Worm (Caenorhabditis elegans) whole organism, young adult: ENCODE data around the gene W09D10.4.

Experiments used
- B0035.1 ChIP-seq: sonication (generic microtip); optimal IDR thresholded peaks from 2 replicates; lab custom pipeline; 2016; ENCODE audit warnings: missing genetic modification characterization, mild to moderate bottlenecking, missing compliant biosample characterization, missing genotype, missing genetic modification reagents
- B0261.1 ChIP-seq: sonication (generic microtip); optimal IDR thresholded peaks from 2 replicates; lab custom pipeline; 2016; ENCODE audit warnings: mild to moderate bottlenecking, missing genetic modification characterization, moderate library complexity, missing compliant biosample characterization
- C06A6.2 ChIP-seq: fragments of 200-800 bp; sonication (Bioruptor generic); conservative IDR thresholded peaks from 2 replicates; pipeline ENCODE4 v1.3.6; 2022; ENCODE audit warnings: missing genetic modification characterization, missing compliant biosample characterization
- C17E4.6 ChIP-seq: fragments of 200-800 bp; sonication (Bioruptor generic); IDR thresholded peaks from 2 replicates; pipeline ENCODE4 v1.3.6; 2022; ENCODE audit warnings: missing genetic modification reagents, missing genetic modification characterization, missing compliant biosample characterization
- F49E8.2 ChIP-seq: sonication (generic microtip); optimal IDR thresholded peaks from 3 replicates; lab custom pipeline; 2017; ENCODE audit warnings: missing genetic modification characterization, mild to moderate bottlenecking, missing compliant biosample characterization, antibody characterized with exemption, moderate library complexity; ENCODE audit not compliant: insufficient read depth
- F57A8.1 ChIP-seq: fragments of 200-800 bp; sonication (Bioruptor generic); optimal IDR thresholded peaks from 2 replicates; lab custom pipeline; 2018; ENCODE audit warnings: mild to moderate bottlenecking, missing genetic modification characterization, moderate library complexity, missing compliant biosample characterization
- K11D2.4 ChIP-seq: fragments of 200-800 bp; sonication (Bioruptor generic); IDR thresholded peaks from 2 replicates; pipeline ENCODE4 v1.3.6; 2022; ENCODE audit warnings: missing genetic modification reagents, missing genetic modification characterization, missing compliant biosample characterization
- T26A5.8 ChIP-seq: sonication (generic microtip); optimal IDR thresholded peaks from 2 replicates; lab custom pipeline; 2016; ENCODE audit warnings: missing genetic modification characterization, missing compliant biosample characterization
- Y56A3A.18 ChIP-seq: fragments of 200-800 bp; sonication (Bioruptor generic); IDR thresholded peaks from 2 replicates; pipeline ENCODE4 v1.3.6; 2022; ENCODE audit warnings: missing genetic modification reagents, missing genetic modification characterization, missing compliant biosample characterization
- ZK185.1 ChIP-seq: sonication (generic microtip); optimal IDR thresholded peaks from 2 replicates; lab custom pipeline; 2016; ENCODE audit warnings: mild to moderate bottlenecking, missing genetic modification characterization, missing compliant biosample characterization; ENCODE audit not compliant: poor library complexity, severe bottlenecking
- ama-1 ChIP-seq, 3 experiments: fragments of 150-350 bp in 1 of 3; sonication (generic microtip) in 2 of 3; optimal IDR thresholded peaks; 2 replicates each; lab custom pipeline; 2014 to 2018; ENCODE audit warnings: missing biosample characterization in 2 of 3, missing genetic modification characterization in 2 of 3, missing genetic modification reagents in 2 of 3
- aptf-2 ChIP-seq: fragments of 200-800 bp; sonication (Bioruptor generic); conservative IDR thresholded peaks from 2 replicates; pipeline ENCODE4 v1.3.6; 2022; ENCODE audit warnings: missing genetic modification reagents, missing genetic modification characterization, missing compliant biosample characterization
- atf-7 ChIP-seq: sonication (generic microtip); optimal IDR thresholded peaks from 2 replicates; lab custom pipeline; 2017; ENCODE audit warnings: mild to moderate bottlenecking, missing genetic modification characterization, missing compliant biosample characterization
- attf-5 ChIP-seq: fragments of 200-800 bp; sonication (Bioruptor generic); optimal IDR thresholded peaks from 2 replicates; lab custom pipeline; 2018; ENCODE audit warnings: mild to moderate bottlenecking, missing genetic modification characterization, missing compliant biosample characterization
- bed-1 ChIP-seq: fragments of 200-800 bp; sonication (Bioruptor generic); IDR thresholded peaks from 2 replicates; pipeline ENCODE4 v1.3.6; 2022; ENCODE audit warnings: missing genetic modification reagents, missing genetic modification characterization, missing compliant biosample characterization
- bed-2 ChIP-seq: fragments of 200-800 bp; sonication (Bioruptor generic); IDR thresholded peaks from 2 replicates; pipeline ENCODE4 v1.3.6; 2022; ENCODE audit warnings: missing genetic modification reagents, missing genetic modification characterization, missing compliant biosample characterization
- ccch-3 ChIP-seq: fragments of 200-800 bp; sonication (Bioruptor generic); optimal IDR thresholded peaks from 2 replicates; lab custom pipeline; 2018; ENCODE audit warnings: mild to moderate bottlenecking, missing genetic modification characterization, missing compliant biosample characterization
- cebp-1 ChIP-seq, 2 experiments: fragments of 200-800 bp in 1 of 2; sonication (Bioruptor generic) in 1 of 2; sonication (generic microtip) in 1 of 2; IDR thresholded peaks in 1 of 2; optimal IDR thresholded peaks in 1 of 2; 2 replicates each; pipeline versions ENCODE4 v1.3.6 to Lab custom; 2017 to 2022; ENCODE audit warnings: missing compliant biosample characterization in 2 of 2, missing genetic modification characterization in 2 of 2, mild to moderate bottlenecking in 1 of 2, missing genetic modification reagents in 1 of 2, moderate library complexity in 1 of 2
- cebp-2 ChIP-seq: fragments of 200-800 bp; sonication (Bioruptor generic); IDR thresholded peaks from 2 replicates; pipeline ENCODE4 v1.3.6; 2022; ENCODE audit warnings: missing genetic modification characterization, missing compliant biosample characterization
- ceh-91 ChIP-seq: fragments of 200-800 bp; sonication (Bioruptor generic); IDR thresholded peaks from 2 replicates; pipeline ENCODE4 v1.3.6; 2022; ENCODE audit warnings: missing genetic modification reagents, missing genetic modification characterization, missing compliant biosample characterization
- chd-7 ChIP-seq: sonication (generic microtip); optimal IDR thresholded peaks from 2 replicates; lab custom pipeline; 2016; ENCODE audit warnings: mild to moderate bottlenecking, missing genetic modification characterization, moderate library complexity, missing compliant biosample characterization
- die-1 ChIP-seq: sonication (generic microtip); optimal IDR thresholded peaks from 2 replicates; lab custom pipeline; 2016; ENCODE audit warnings: missing genotype, mild to moderate bottlenecking, missing genetic modification characterization, missing compliant biosample characterization
- dpff-1 ChIP-seq: sonication (generic microtip); optimal IDR thresholded peaks from 2 replicates; lab custom pipeline; 2017; ENCODE audit warnings: mild to moderate bottlenecking, missing genetic modification characterization, missing compliant biosample characterization
- efl-1 ChIP-seq: fragments of 150-350 bp; optimal IDR thresholded peaks from 2 replicates; lab custom pipeline; 2014; ENCODE audit warnings: missing biosample characterization, missing genetic modification reagents, missing genetic modification characterization
- lin-26 ChIP-seq: fragments of 200-800 bp; sonication (Bioruptor generic); IDR thresholded peaks from 2 replicates; pipeline ENCODE4 v1.3.6; 2022; ENCODE audit warnings: missing genetic modification reagents, missing genetic modification characterization, missing compliant biosample characterization
- lin-40 ChIP-seq: sonication (generic microtip); optimal IDR thresholded peaks from 2 replicates; lab custom pipeline; 2016; ENCODE audit warnings: missing genetic modification characterization, mild to moderate bottlenecking, missing compliant biosample characterization, missing genotype, missing genetic modification reagents
- lsl-1 ChIP-seq: fragments of 200-800 bp; sonication (Bioruptor generic); optimal IDR thresholded peaks from 2 replicates; lab custom pipeline; 2018; ENCODE audit warnings: mild to moderate bottlenecking, missing genetic modification characterization, moderate library complexity, missing compliant biosample characterization
- madf-10 ChIP-seq: sonication (generic microtip); optimal IDR thresholded peaks from 2 replicates; lab custom pipeline; 2016; ENCODE audit warnings: mild to moderate bottlenecking, missing genetic modification characterization, missing compliant biosample characterization
- madf-8 ChIP-seq: fragments of 200-800 bp; sonication (Bioruptor generic); conservative IDR thresholded peaks from 2 replicates; pipeline ENCODE4 v1.3.6; 2022; ENCODE audit warnings: missing genetic modification reagents, missing genetic modification characterization, missing compliant biosample characterization
- mcd-1 ChIP-seq: fragments of 200-800 bp; sonication (Bioruptor generic); IDR thresholded peaks from 2 replicates; pipeline ENCODE4 v1.3.6; 2022; ENCODE audit warnings: missing genetic modification reagents, missing genetic modification characterization, missing compliant biosample characterization
- mxl-1 ChIP-seq: sonication (generic microtip); optimal IDR thresholded peaks from 2 replicates; lab custom pipeline; 2016; ENCODE audit warnings: missing genetic modification characterization, missing compliant biosample characterization
- nfya-2 ChIP-seq: fragments of 200-800 bp; sonication (Bioruptor generic); IDR thresholded peaks from 2 replicates; pipeline ENCODE4 v1.3.6; 2022; ENCODE audit warnings: missing genetic modification reagents, missing genetic modification characterization, missing compliant biosample characterization
- nfyb-1 ChIP-seq: fragments of 200-800 bp; sonication (Bioruptor generic); IDR thresholded peaks from 2 replicates; pipeline ENCODE4 v1.3.6; 2022; ENCODE audit warnings: missing genetic modification reagents, missing genetic modification characterization, missing compliant biosample characterization
- nhr-80 ChIP-seq: sonication (generic microtip); optimal IDR thresholded peaks from 2 replicates; lab custom pipeline; 2016; ENCODE audit warnings: missing genetic modification characterization, missing compliant biosample characterization
- pbrm-1 ChIP-seq: fragments of 200-800 bp; sonication (Bioruptor generic); IDR thresholded peaks from 2 replicates; pipeline ENCODE4 v1.3.6; 2022; ENCODE audit warnings: missing genetic modification reagents, missing genetic modification characterization, missing compliant biosample characterization
- rcor-1 ChIP-seq: fragments of 200-800 bp; sonication (Bioruptor generic); IDR thresholded peaks from 2 replicates; pipeline ENCODE4 v1.3.6; 2022; ENCODE audit warnings: missing genetic modification reagents, missing genetic modification characterization, missing compliant biosample characterization
- sea-2 ChIP-seq: fragments of 200-800 bp; sonication (Bioruptor generic); IDR thresholded peaks from 2 replicates; pipeline ENCODE4 v1.3.6; 2022; ENCODE audit warnings: missing genetic modification characterization, missing compliant biosample characterization
- snpc-1.3 ChIP-seq: sonication (generic microtip); optimal IDR thresholded peaks from 2 replicates; lab custom pipeline; 2017; ENCODE audit warnings: missing genetic modification characterization, mild to moderate bottlenecking, missing compliant biosample characterization, antibody characterized with exemption, moderate library complexity, missing genotype, missing genetic modification reagents; ENCODE audit not compliant: insufficient read depth
- snpc-4 ChIP-seq, 5 experiments: fragments of 150-350 bp in 1 of 5; sonication (generic microtip) in 4 of 5; optimal IDR thresholded peaks; 2 replicates each; lab custom pipeline; 2014 to 2018; ENCODE audit warnings: missing genetic modification characterization in 5 of 5, missing biosample characterization in 3 of 5, antibody characterized with exemption in 2 of 5, mild to moderate bottlenecking in 2 of 5, missing compliant biosample characterization in 2 of 5, missing genotype in 2 of 5, moderate library complexity in 2 of 5, missing genetic modification reagents in 1 of 5
- tbx-9 ChIP-seq: sonication (generic microtip); optimal IDR thresholded peaks from 2 replicates; lab custom pipeline; 2016; ENCODE audit warnings: borderline replicate concordance, missing genetic modification characterization, inconsistent platforms, missing compliant biosample characterization
- unc-62 ChIP-seq: fragments of 150-350 bp; optimal IDR thresholded peaks from 2 replicates; lab custom pipeline; 2014; ENCODE audit warnings: missing biosample characterization, missing genetic modification reagents, missing genetic modification characterization
- zfh-2 ChIP-seq: fragments of 200-800 bp; sonication (Bioruptor generic); conservative IDR thresholded peaks from 2 replicates; pipeline ENCODE4 v1.3.6; 2022; ENCODE audit warnings: missing genetic modification reagents, missing genetic modification characterization, missing compliant biosample characterization
- zim-3 ChIP-seq: sonication (generic microtip); optimal IDR thresholded peaks from 2 replicates; lab custom pipeline; 2017; ENCODE audit warnings: mild to moderate bottlenecking, missing genetic modification characterization, moderate library complexity, missing compliant biosample characterization
- ztf-18 ChIP-seq: sonication (generic microtip); optimal IDR thresholded peaks from 2 replicates; lab custom pipeline; 2016; ENCODE audit warnings: missing genotype, mild to moderate bottlenecking, missing genetic modification characterization, missing compliant biosample characterization
- ztf-28 ChIP-seq: fragments of 200-800 bp; sonication (Bioruptor generic); IDR thresholded peaks from 2 replicates; pipeline ENCODE4 v1.3.6; 2022; ENCODE audit warnings: missing genetic modification reagents, missing genetic modification characterization, missing compliant biosample characterization

W09D10.4 gene

DNA sequence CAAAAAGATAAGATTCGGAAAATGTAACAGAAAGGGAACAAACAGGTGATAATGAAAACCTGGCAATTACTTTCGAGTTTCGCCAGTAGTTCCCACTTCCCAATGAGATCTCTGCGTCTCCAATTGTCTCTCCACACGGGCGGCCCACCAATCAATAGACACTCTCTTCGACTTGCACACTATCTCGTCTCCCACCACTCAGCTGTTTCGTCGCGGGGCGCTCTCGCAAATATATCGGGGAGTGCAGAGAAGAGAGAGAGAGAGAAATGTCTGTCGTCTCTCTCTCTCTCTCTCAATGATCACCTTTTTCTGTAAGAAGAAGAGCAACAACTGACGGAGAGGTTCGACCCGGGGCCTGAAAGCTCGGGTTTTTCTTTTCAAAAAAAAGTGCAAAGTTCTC lies 4.2 kb upstream of the W09D10.4 start (continued):
- TF ChIP-seq rcor-1 (GFP tag; lab: Robert Waterston, UW) (peak; percentile 68), sea-2 (GFP tag; lab: Robert Waterston, UW) (no peak), B0035.1 (tag; lab: Kevin White, UChicago) (no peak), bed-2 (GFP tag; lab: Robert Waterston, UW) (no peak), B0261.1 (tag; lab: Kevin White, UChicago) (no peak), unc-62 (GFP tag; lab: Kevin White, UChicago) (no peak)

DNA sequence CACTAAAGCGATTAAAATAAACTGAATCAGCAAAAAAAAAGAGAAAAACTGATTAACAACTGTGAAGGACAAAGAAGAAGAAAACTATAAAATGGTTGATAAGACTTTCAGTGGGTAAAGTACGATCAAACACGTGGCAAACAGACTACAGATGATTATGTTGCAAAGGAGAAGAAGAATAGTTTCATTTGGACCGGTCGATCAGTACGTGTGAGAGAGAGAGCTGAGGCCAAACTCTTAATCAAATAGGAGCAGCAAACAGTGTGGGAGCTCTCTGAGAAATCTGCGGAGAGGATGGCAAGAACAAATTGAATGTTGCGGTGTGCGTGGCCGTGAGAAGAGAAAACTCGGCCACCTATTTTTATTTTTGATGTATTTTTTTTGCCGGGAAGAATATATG lies 3.1 kb upstream of the W09D10.4 start:
- TF ChIP-seq cebp-2 (GFP tag; lab: Robert Waterston, UW) (0 out of 2 replicates have a peak, but pooled peaks have one; percentile 66), snpc-1.3 (tag; lab: Kevin White, UChicago) (no peak), C17E4.6 (GFP tag; lab: Robert Waterston, UW) (no peak), mcd-1 (GFP tag; lab: Robert Waterston, UW) (0 out of 2 replicates have a peak, but pooled peaks have one; percentile 20), mxl-1 (no peak), chd-7 (tag; lab: Kevin White, UChicago) (peak; percentile 38), Y56A3A.18 (GFP tag; lab: Robert Waterston, UW) (no peak), madf-8 (GFP tag; lab: Robert Waterston, UW) (no peak), nfyb-1 (GFP tag; lab: Robert Waterston, UW) (peak; percentile 24), zim-3 (tag; lab: Kevin White, UChicago) (no peak), zfh-2 (GFP tag; lab: Robert Waterston, UW) (0 out of 2 replicates have a peak, but pooled peaks have one; percentile 40), tbx-9 (tag; lab: Kevin White, UChicago) (no peak), snpc-4 (GFP tag; optimal IDR thresholded peaks at IDR 0.05; lab: Kevin White, UChicago) (no peak), snpc-4 (tag; optimal IDR thresholded peaks at IDR 0.05; lab: Kevin White, UChicago) (no peak), ztf-18 (tag; lab: Kevin White, UChicago) (no peak), F49E8.2 (no peak), ccch-3 (GFP tag; lab: Kevin White, UChicago) (no peak), lin-26 (peak; percentile 26; the same call in 1 of the 2 replicates), bed-1 (GFP tag; lab: Robert Waterston, UW) (no peak), bed-2 (GFP tag; lab: Robert Waterston, UW) (no peak), ztf-28 (GFP tag; lab: Robert Waterston, UW) (no peak), lin-40 (peak; percentile 11), madf-10 (tag; lab: Kevin White, UChicago) (no peak), T26A5.8 (tag; lab: Kevin White, UChicago) (no peak), pbrm-1 (GFP tag; lab: Robert Waterston, UW) (0 out of 2 replicates have a peak, but pooled peaks have one; percentile 9), C06A6.2 (GFP tag; lab: Robert Waterston, UW) (no peak), die-1 (tag; lab: Kevin White, UChicago) (no peak), rcor-1 (GFP tag; lab: Robert Waterston, UW) (no peak), F57A8.1 (GFP tag; lab: Kevin White, UChicago) (no peak), K11D2.4 (no peak), B0035.1 (tag; lab: Kevin White, UChicago) (no peak), atf-7 (peak; percentile 18), ZK185.1 (no peak), lsl-1 (no peak), nhr-80 (peak; percentile 32), cebp-1 (GFP tag; IDR thresholded peaks at IDR 0.05; lab: Robert Waterston, UW) (no peak), cebp-1 (tag; optimal IDR thresholded peaks at IDR 0.05; lab: Kevin White, UChicago) (no peak), dpff-1 (tag; lab: Kevin White, UChicago) (no peak), ceh-91 (no peak), nfya-2 (GFP tag; lab: Robert Waterston, UW) (no peak), efl-1 (GFP tag; lab: Kevin White, UChicago) (no peak), aptf-2 (GFP tag; lab: Robert Waterston, UW) (no peak), ama-1 (optimal IDR thresholded peaks at IDR 0.05; lab: Kevin White, UChicago) (peak; percentile 52), ama-1 (GFP tag; optimal IDR thresholded peaks at IDR 0.05; lab: Kevin White, UChicago) (no peak), attf-5 (GFP tag; lab: Kevin White, UChicago) (no peak)
